Worm (Caenorhabditis elegans) whole organism, mixed stage, embryonic: ENCODE measurements around the gene fbxa-105.

Source experiments
- blmp-1 ChIP-seq: fragments of 150-350 bp; optimal IDR thresholded peaks from 2 replicates; lab custom pipeline; 2014; ENCODE audit warnings: missing biosample characterization, missing genetic modification characterization
- ceh-39 ChIP-seq: fragments of 150-350 bp; optimal IDR thresholded peaks from 2 replicates; lab custom pipeline; 2014; ENCODE audit warnings: missing biosample characterization, missing genetic modification characterization
- nhr-76 ChIP-seq: sonication (generic microtip); optimal IDR thresholded peaks from 2 replicates; lab custom pipeline; 2017; ENCODE audit warnings: missing biosample characterization, missing genetic modification characterization
- pha-4 ChIP-seq: fragments of 150-350 bp; optimal IDR thresholded peaks from 2 replicates; lab custom pipeline; 2018; ENCODE audit warnings: missing biosample characterization, missing genetic modification reagents, missing genetic modification characterization
- unc-62 ChIP-seq: fragments of 150-350 bp; optimal IDR thresholded peaks from 2 replicates; lab custom pipeline; 2014; ENCODE audit warnings: missing biosample characterization, missing genetic modification reagents, missing genetic modification characterization
- ztf-11 ChIP-seq: fragments of 150-350 bp; optimal IDR thresholded peaks from 2 replicates; lab custom pipeline; 2014; ENCODE audit warnings: missing biosample characterization, missing genetic modification characterization

- TF ChIP-seq pha-4 (tag; lab: Kevin White, UChicago) (no peak), ceh-39 (tag; lab: Kevin White, UChicago) (no peak), blmp-1 (no peak), unc-62 (GFP tag; lab: Kevin White, UChicago) (no peak), nhr-76 (tag; lab: Kevin White, UChicago) (no peak), ztf-11 (tag; lab: Kevin White, UChicago) (no peak)
Measured at ce11 chrV:7364951-7365350, 26.9 kb downstream of the fbxa-105 start, which contains the start of gene exc-13.
